Fruit fly (Drosophila melanogaster): Measurements from ENCODE around the gene CG33687.
A peak's percentile ranks its signal among the peaks of the same experiment; 100 is the strongest.

Gene CG33687

dm6 chr3L:16195476-16195958, 2.2 kb upstream of the CG33687 start:
- TF ChIP-seq N (GFP tag; optimal IDR thresholded peaks at IDR 0.05) (no peak), OdsH (GFP tag; optimal IDR thresholded peaks at IDR 0.05) (peak; percentile 57), foxo (GFP tag; optimal IDR thresholded peaks at IDR 0.05) (peak; percentile 56 to 64), dsf (GFP tag; optimal IDR thresholded peaks at IDR 0.05; ENCODE audit: borderline replicate concordance) (no peak), sv (GFP tag; optimal IDR thresholded peaks at IDR 0.05) (no peak), lola (GFP tag; optimal IDR thresholded peaks at IDR 0.05) (no peak), ey (GFP tag; optimal IDR thresholded peaks at IDR 0.05) (peak; percentile 44), GATAd (GFP tag; optimal IDR thresholded peaks at IDR 0.05) (no peak), CG32264 (GFP tag; optimal IDR thresholded peaks at IDR 0.05) (peak; percentile 80), Hnf4 (GFP tag; optimal IDR thresholded peaks at IDR 0.05) (peak; percentile 67), Dfd (GFP tag; optimal IDR thresholded peaks at IDR 0.05) (no peak), dl (GFP tag; optimal IDR thresholded peaks at IDR 0.05; ENCODE audit: insufficient read depth in 1 of 2, partially characterized antibody in 2 of 2) (peak in 1 of 2 experiments; percentile 5), Abd-B (GFP tag; optimal IDR thresholded peaks at IDR 0.05) (no peak), usp (GFP tag; optimal IDR thresholded peaks at IDR 0.05) (no peak), jim (GFP tag; optimal IDR thresholded peaks at IDR 0.05) (peak; percentile 100), h (GFP tag; optimal IDR thresholded peaks at IDR 0.05) (peak; percentile 86), sage (GFP tag; optimal IDR thresholded peaks at IDR 0.05) (peak; percentile 78), psq (GFP tag; optimal IDR thresholded peaks at IDR 0.05) (peak; percentile 84), Dif (GFP tag; optimal IDR thresholded peaks at IDR 0.05; ENCODE audit: partially characterized antibody) (peak; percentile 62), rgr (GFP tag; optimal IDR thresholded peaks at IDR 0.05) (peak; percentile 59), Vsx2 (GFP tag; optimal IDR thresholded peaks at IDR 0.05; ENCODE audit: partially characterized antibody) (peak; percentile 55), Rel (GFP tag; optimal IDR thresholded peaks at IDR 0.05) (peak; percentile 83), Rel (tag; optimal IDR thresholded peaks at IDR 0.05) (peak; percentile 87), Jra (GFP tag; optimal IDR thresholded peaks at IDR 0.05) (peak; percentile 72), pan (optimal IDR thresholded peaks at IDR 0.05) (no peak), Hr78 (GFP tag; optimal IDR thresholded peaks at IDR 0.05) (no peak), Hr83 (GFP tag; optimal IDR thresholded peaks at IDR 0.05; ENCODE audit: poor library complexity, severe bottlenecking) (peak; percentile 66), fru (GFP tag; optimal IDR thresholded peaks at IDR 0.05) (peak; percentile 64), tai (GFP tag; optimal IDR thresholded peaks at IDR 0.05) (peak; percentile 90), dmrt93B (GFP tag; optimal IDR thresholded peaks at IDR 0.05) (peak; percentile 5), HLH106 (tag; optimal IDR thresholded peaks at IDR 0.05) (no peak), Mio (GFP tag; optimal IDR thresholded peaks at IDR 0.05) (no peak), brk (GFP tag; optimal IDR thresholded peaks at IDR 0.05) (peak; percentile 74), Sp1 (GFP tag; optimal IDR thresholded peaks at IDR 0.05) (peak; percentile 74), CrebA (GFP tag; optimal IDR thresholded peaks at IDR 0.05; ENCODE audit: borderline replicate concordance) (peak; percentile 90), CG9705 (GFP tag; optimal IDR thresholded peaks at IDR 0.05) (no peak), br (GFP tag; optimal IDR thresholded peaks at IDR 0.05) (peak; percentile 71), woc (GFP tag; optimal IDR thresholded peaks at IDR 0.05) (peak; percentile 67), Myc (optimal IDR thresholded peaks at IDR 0.05) (no peak)

- TF ChIP-seq br (GFP tag; optimal IDR thresholded peaks at IDR 0.05), result peak; percentile 15
- peak; percentile 36 for TF ChIP-seq fru (GFP tag; optimal IDR thresholded peaks at IDR 0.05)
- no peak for TF ChIP-seq GATAd (GFP tag; optimal IDR thresholded peaks at IDR 0.05)
- TF ChIP-seq N (GFP tag; optimal IDR thresholded peaks at IDR 0.05), result no peak
- peak; percentile 13 for TF ChIP-seq dmrt93B (GFP tag; optimal IDR thresholded peaks at IDR 0.05)
- peak; percentile 13 for TF ChIP-seq rgr (GFP tag; optimal IDR thresholded peaks at IDR 0.05)
- TF ChIP-seq Sp1 (GFP tag; optimal IDR thresholded peaks at IDR 0.05), result peak; percentile 31
- TF ChIP-seq Jra (GFP tag; optimal IDR thresholded peaks at IDR 0.05), result no peak
- TF ChIP-seq CG9705 (GFP tag; optimal IDR thresholded peaks at IDR 0.05), result no peak
- no peak for TF ChIP-seq lola (GFP tag; optimal IDR thresholded peaks at IDR 0.05)
- TF ChIP-seq psq (GFP tag; optimal IDR thresholded peaks at IDR 0.05), result peak; percentile 12
- peak; percentile 22 for TF ChIP-seq HLH106 (tag; optimal IDR thresholded peaks at IDR 0.05)
- TF ChIP-seq tai (GFP tag; optimal IDR thresholded peaks at IDR 0.05), result peak; percentile 26
Measured at dm6 chr3L:16196588-16197183, 982 bp upstream of the CG33687 start.
